Worm (Caenorhabditis elegans) whole organism, L4/young adult: Measurements from ENCODE around the gene F42A9.8.

Experiments used
- W03F9.2 ChIP-seq: fragments of 150-350 bp; optimal IDR thresholded peaks from 2 replicates; lab custom pipeline; 2014; ENCODE audit warnings: missing biosample characterization, missing genetic modification characterization
- dao-5 ChIP-seq: sonication (generic microtip); optimal IDR thresholded peaks from 2 replicates; lab custom pipeline; 2016; ENCODE audit warnings: missing genotype, missing genetic modification characterization, moderate library complexity, missing compliant biosample characterization
- him-1 ChIP-seq: sonication (generic microtip); optimal IDR thresholded peaks from 2 replicates; lab custom pipeline; 2016; ENCODE audit warnings: missing genotype, missing genetic modification reagents, missing genetic modification characterization, missing compliant biosample characterization

Gene F42A9.8

DNA sequence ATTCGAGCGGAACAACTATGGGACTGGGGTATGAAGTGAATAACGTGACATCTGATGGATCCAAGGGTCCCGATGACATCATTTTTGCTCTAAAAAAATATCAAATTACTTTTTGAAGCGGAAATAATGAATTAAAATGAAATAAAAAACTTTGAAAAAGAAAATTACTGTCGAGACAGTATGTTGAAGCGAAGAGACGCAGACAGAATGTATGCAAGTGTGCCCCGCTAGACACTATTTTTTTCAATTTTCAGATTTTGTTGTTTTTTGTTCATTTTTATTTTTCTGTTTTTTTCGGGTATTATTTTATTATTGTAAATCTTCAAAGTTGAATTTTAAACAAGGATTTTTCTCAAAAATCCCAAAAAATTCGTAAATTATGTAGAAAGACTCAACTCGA, at the start of gene F42A9.8:
F42A9.8 (minus strand) TSS at position 88 of the 400 bp plus-strand sequence.
- TF ChIP-seq him-1 (tag; lab: Kevin White, UChicago): no peak
- TF ChIP-seq W03F9.2 (tag; lab: Kevin White, UChicago): peak; percentile 20
- TF ChIP-seq dao-5 (tag; lab: Kevin White, UChicago): no peak

ce11 chrIV:8665778-8666177, 47.2 kb upstream of the F42A9.8 start:
- TF ChIP-seq dao-5 (tag; lab: Kevin White, UChicago) (no peak), W03F9.2 (tag; lab: Kevin White, UChicago) (no peak), him-1 (tag; lab: Kevin White, UChicago) (no peak)

DNA sequence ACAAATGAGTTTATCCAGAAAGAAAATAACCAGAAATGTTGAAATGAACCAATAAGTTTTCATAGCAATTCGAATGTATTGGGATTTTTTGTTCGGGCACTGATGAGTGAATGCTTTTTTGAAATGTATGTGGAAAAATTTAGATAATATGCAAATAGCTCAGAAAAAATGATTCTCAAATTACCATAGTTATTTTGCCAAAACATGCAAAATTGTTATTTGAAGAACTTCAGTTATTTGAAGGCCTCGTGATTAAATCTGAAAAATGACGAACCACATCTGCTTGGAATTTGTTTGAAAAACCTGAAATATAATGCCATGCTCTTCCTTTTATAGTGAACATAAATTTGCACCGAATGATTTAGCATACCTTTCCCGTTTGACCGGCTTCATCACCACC, 39.5 kb upstream of the F42A9.8 start, which contains the start of gene C49C8.6:
C49C8.6 (minus strand) TSS at position 101 of the 400 bp plus-strand sequence.
- TF ChIP-seq dao-5 (tag; lab: Kevin White, UChicago): no peak
- TF ChIP-seq him-1 (tag; lab: Kevin White, UChicago): no peak
- TF ChIP-seq W03F9.2 (tag; lab: Kevin White, UChicago): no peak

DNA sequence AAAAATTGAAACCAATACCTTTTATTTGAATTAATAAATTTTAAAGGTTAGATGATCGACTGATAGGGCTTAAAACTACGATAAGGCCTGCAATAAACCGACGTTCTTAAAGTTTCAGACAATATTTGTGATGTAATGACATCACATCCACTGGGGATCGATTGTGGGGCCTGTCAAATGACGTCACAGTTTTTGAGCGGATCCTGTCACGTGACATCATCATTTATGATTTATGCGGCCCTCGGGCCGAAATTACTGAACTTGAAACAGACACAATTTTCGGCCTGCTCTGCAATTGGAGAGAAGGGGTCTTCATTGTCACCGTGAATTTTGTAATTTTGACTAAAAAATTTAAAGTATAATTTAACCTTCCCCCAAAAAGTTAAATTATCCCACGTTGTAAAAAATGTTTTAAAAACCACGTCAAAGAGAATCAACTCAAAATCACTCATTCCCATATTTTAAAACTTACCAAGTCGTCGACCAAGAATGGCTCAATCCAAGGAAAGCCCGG, 35.6 kb upstream of the F42A9.8 start, which contains the start of gene C49C8.1:
C49C8.1 (plus strand) TSS at position 464 of the 514 bp plus-strand sequence.
- TF ChIP-seq him-1 (tag; lab: Kevin White, UChicago): no peak
- TF ChIP-seq W03F9.2 (tag; lab: Kevin White, UChicago): no peak
- no peak for TF ChIP-seq dao-5 (tag; lab: Kevin White, UChicago)

DNA sequence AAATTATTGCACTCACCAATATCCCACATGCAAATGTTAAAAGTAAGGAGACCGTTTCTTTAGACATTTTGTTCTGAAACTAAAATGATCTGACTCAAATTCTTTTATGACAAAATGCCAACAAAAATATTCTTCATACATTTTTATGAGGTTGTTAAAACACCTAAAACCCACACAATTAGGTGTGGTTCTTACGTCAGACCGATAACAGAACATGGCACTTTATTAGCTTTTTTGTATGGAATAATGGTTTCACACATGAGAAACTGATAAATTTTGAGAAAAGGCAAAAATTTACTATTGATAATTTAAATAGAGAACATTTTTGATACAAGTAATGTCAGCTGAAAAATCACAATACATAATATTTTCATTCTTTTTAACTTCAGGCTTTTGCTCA, 35.0 kb upstream of the F42A9.8 start, which contains the start of gene C49C8.5:
C49C8.5 (minus strand) TSS at position 73 of the 400 bp plus-strand sequence.
- no peak for TF ChIP-seq him-1 (tag; lab: Kevin White, UChicago)
- TF ChIP-seq dao-5 (tag; lab: Kevin White, UChicago): no peak
- no peak for TF ChIP-seq W03F9.2 (tag; lab: Kevin White, UChicago)

DNA sequence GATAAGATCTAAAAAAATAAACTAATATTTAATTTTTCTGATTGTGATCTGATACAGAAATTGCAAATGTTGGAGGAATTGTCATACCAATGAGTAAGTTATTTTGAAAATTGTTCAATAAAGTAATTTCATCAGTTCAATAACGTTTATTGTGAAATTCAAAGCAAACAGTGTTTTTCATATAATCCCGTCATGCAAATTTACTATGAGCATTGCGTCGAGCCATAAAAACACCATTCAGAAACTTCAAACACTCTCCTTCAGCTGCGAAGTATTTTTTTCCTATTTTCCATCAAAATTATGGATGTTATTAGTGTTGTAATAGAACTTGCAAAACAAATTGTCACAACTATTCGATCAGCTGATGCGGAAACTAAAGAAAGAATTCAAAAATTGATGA, 33.2 kb upstream of the F42A9.8 start, which contains the start of gene C49C8.8:
C49C8.8 (plus strand) TSS at position 301 of the 400 bp plus-strand sequence.
- TF ChIP-seq dao-5 (tag; lab: Kevin White, UChicago) (no peak), W03F9.2 (tag; lab: Kevin White, UChicago) (no peak), him-1 (tag; lab: Kevin White, UChicago) (no peak)

ce11 chrIV:8650696-8651095, 32.1 kb upstream of the F42A9.8 start, which contains the start of gene C49C8.2:
TSS of gene C49C8.2 (plus strand) at chrIV:8651088.
- TF ChIP-seq him-1 (tag; lab: Kevin White, UChicago) (no peak), dao-5 (tag; lab: Kevin White, UChicago) (no peak), W03F9.2 (tag; lab: Kevin White, UChicago) (no peak)

- TF ChIP-seq him-1 (tag; lab: Kevin White, UChicago) (no peak), W03F9.2 (tag; lab: Kevin White, UChicago) (no peak), dao-5 (tag; lab: Kevin White, UChicago) (no peak)
Measured at ce11 chrIV:8648502-8648901, 29.9 kb upstream of the F42A9.8 start, which contains the start of gene cyp-33E1. TSS of gene cyp-33E1 (minus strand) at chrIV:8648602.

ce11 chrIV:8644432-8644831, 25.8 kb upstream of the F42A9.8 start, which contains the start of gene C49C8.3:
TSS of gene C49C8.3 (plus strand) at chrIV:8644732.
- TF ChIP-seq W03F9.2 (tag; lab: Kevin White, UChicago) (no peak), him-1 (tag; lab: Kevin White, UChicago) (no peak), dao-5 (tag; lab: Kevin White, UChicago) (no peak)

- TF ChIP-seq him-1 (tag; lab: Kevin White, UChicago) (no peak), dao-5 (tag; lab: Kevin White, UChicago) (no peak), W03F9.2 (tag; lab: Kevin White, UChicago) (no peak)
Measured at ce11 chrIV:8638761-8639160, 20.2 kb upstream of the F42A9.8 start, which contains the start of gene F42A9.9. TSS of gene F42A9.9 (minus strand) at chrIV:8638861.

- TF ChIP-seq W03F9.2 (tag; lab: Kevin White, UChicago) (no peak), him-1 (tag; lab: Kevin White, UChicago) (no peak)
Measured at ce11 chrIV:8631033-8631432, 12.4 kb upstream of the F42A9.8 start, which contains the start of gene dgk-4. TSS of gene dgk-4 (plus strand) at chrIV:8631333.

DNA sequence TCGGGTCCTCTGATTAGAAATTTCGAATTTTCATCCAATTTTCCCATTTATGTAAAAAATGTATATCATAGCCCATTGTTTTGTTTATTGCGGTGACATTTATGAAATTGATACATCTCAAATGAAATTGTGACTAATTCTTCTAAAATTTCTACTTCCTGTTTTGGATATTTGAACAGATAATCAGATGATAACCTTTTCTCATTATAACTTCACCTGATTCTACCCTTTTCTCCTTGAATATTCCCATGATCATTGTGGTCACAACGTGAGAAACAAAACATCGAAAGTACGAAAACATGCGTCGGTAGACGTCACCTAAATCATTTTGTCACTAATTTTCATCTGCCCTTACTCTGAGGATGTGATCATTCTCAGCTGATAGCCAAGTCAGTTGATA, 11.7 kb upstream of the F42A9.8 start:
- no peak for TF ChIP-seq W03F9.2 (tag; lab: Kevin White, UChicago)
- TF ChIP-seq dao-5 (tag; lab: Kevin White, UChicago): no peak
- TF ChIP-seq him-1 (tag; lab: Kevin White, UChicago): no peak

ce11 chrIV:8629609-8630052, 11.0 kb upstream of the F42A9.8 start:
- TF ChIP-seq him-1 (tag; lab: Kevin White, UChicago) (peak; percentile 67), W03F9.2 (tag; lab: Kevin White, UChicago) (no peak), dao-5 (tag; lab: Kevin White, UChicago) (no peak)
